Fruit fly (Drosophila melanogaster): ENCODE results near the gene CG16903.

DNA sequence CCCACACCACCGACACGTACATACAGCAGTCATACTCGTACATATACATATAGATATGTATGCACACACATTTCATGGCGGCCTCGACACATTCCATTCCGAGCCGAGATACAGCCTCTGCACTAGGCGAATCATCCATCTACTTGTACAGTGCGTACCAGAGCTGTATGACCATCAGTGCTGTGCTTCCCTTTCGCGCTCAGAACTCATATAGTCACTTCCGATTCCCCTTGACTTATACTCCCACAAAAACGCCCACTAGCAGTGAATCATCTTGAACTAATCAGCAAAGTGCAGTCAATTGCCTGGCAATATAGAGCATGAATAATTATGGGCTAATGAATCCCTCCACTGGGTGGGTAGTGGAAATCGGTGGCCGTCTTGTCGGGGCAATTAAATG, 9.6 kb upstream of the CG16903 start:
- TF ChIP-seq CG1620 (GFP tag; optimal IDR thresholded peaks at IDR 0.05) (no peak), toe (GFP tag; optimal IDR thresholded peaks at IDR 0.05) (no peak), CG14711 (tag; optimal IDR thresholded peaks at IDR 0.05) (no peak), kay (GFP tag; ENCODE audit: borderline replicate concordance) (no peak), CG5204 (GFP tag; optimal IDR thresholded peaks at IDR 0.05) (no peak), Mnt (GFP tag; optimal IDR thresholded peaks at IDR 0.05) (no peak), CG7101 (tag; optimal IDR thresholded peaks at IDR 0.05) (no peak)

All from whole organism, adult.